Worm (Caenorhabditis elegans) whole organism, L1 larva: ENCODE data around the gene F44F4.9.

Source experiments
- F16B12.6 ChIP-seq: fragments of 150-350 bp; optimal IDR thresholded peaks from 2 replicates; lab custom pipeline; 2014; ENCODE audit warnings: missing biosample characterization, missing genetic modification characterization
- Y116A8C.19 ChIP-seq: sonication (generic microtip); optimal IDR thresholded peaks from 2 replicates; lab custom pipeline; 2016; ENCODE audit warnings: missing compliant biosample characterization, missing genetic modification characterization, borderline replicate concordance
- alr-1 ChIP-seq: fragments of 200-800 bp; sonication (Bioruptor generic); optimal IDR thresholded peaks from 2 replicates; lab custom pipeline; 2018; ENCODE audit warnings: borderline replicate concordance, mild to moderate bottlenecking, missing genetic modification characterization, missing compliant biosample characterization
- aly-2 ChIP-seq: fragments of 150-350 bp; optimal IDR thresholded peaks from 2 replicates; lab custom pipeline; 2014; ENCODE audit warnings: missing biosample characterization, missing genetic modification characterization
- blmp-1 ChIP-seq: fragments of 150-350 bp; optimal IDR thresholded peaks from 2 replicates; lab custom pipeline; 2014; ENCODE audit warnings: missing biosample characterization, missing genetic modification characterization
- ceh-8 ChIP-seq: fragments of 200-800 bp; sonication (Bioruptor generic); optimal IDR thresholded peaks from 2 replicates; lab custom pipeline; 2018; ENCODE audit warnings: mild to moderate bottlenecking, missing genetic modification characterization, moderate library complexity, missing compliant biosample characterization
- ceh-82 ChIP-seq, 3 experiments: fragments of 150-350 bp in 1 of 3; sonication (generic microtip) in 2 of 3; optimal IDR thresholded peaks; 2 replicates each; lab custom pipeline; 2014 to 2017; ENCODE audit warnings: missing biosample characterization in 3 of 3, missing genetic modification characterization in 3 of 3
- dpl-1 ChIP-seq, 3 experiments: fragments of 150-350 bp in 2 of 3; sonication (generic microtip) in 1 of 3; optimal IDR thresholded peaks; 2 replicates each; lab custom pipeline; 2014 to 2017; ENCODE audit warnings: missing biosample characterization in 3 of 3, missing genetic modification characterization in 3 of 3, missing genetic modification reagents in 3 of 3
- dsc-1 ChIP-seq: sonication (generic microtip); optimal IDR thresholded peaks from 2 replicates; lab custom pipeline; 2016; ENCODE audit warnings: mild to moderate bottlenecking, missing genetic modification characterization, missing compliant biosample characterization
- elt-3 ChIP-seq, 6 experiments: fragments of 150-350 bp in 1 of 6; sonication (generic microtip); optimal IDR thresholded peaks; 2 replicates each; lab custom pipeline; 2017 to 2018; ENCODE audit warnings: missing biosample characterization in 6 of 6, missing genetic modification characterization in 6 of 6, inconsistent platforms in 1 of 6
- ets-5 ChIP-seq: fragments of 200-800 bp; sonication (Bioruptor generic); IDR thresholded peaks from 2 replicates; pipeline ENCODE4 v1.3.6; 2022; ENCODE audit warnings: missing genetic modification characterization, missing compliant biosample characterization
- fkh-10 ChIP-seq: sonication (generic microtip); optimal IDR thresholded peaks from 2 replicates; lab custom pipeline; 2017; ENCODE audit warnings: missing biosample characterization, missing genetic modification reagents, missing genetic modification characterization
- irx-1 ChIP-seq: sonication (generic microtip); optimal IDR thresholded peaks from 2 replicates; lab custom pipeline; 2016; ENCODE audit warnings: missing genetic modification characterization, missing compliant biosample characterization
- lin-13 ChIP-seq: fragments of 150-350 bp; optimal IDR thresholded peaks from 2 replicates; lab custom pipeline; 2014; ENCODE audit warnings: missing biosample characterization, missing genetic modification reagents, missing genetic modification characterization
- lin-14 ChIP-seq: fragments of 200-800 bp; sonication (Bioruptor generic); optimal IDR thresholded peaks from 2 replicates; lab custom pipeline; 2018; ENCODE audit warnings: mild to moderate bottlenecking, missing genetic modification characterization, moderate library complexity, missing compliant biosample characterization
- lir-3 ChIP-seq: sonication (generic microtip); optimal IDR thresholded peaks from 2 replicates; lab custom pipeline; 2016; ENCODE audit warnings: mild to moderate bottlenecking, missing genetic modification characterization, moderate library complexity, missing compliant biosample characterization; ENCODE audit not compliant: poor library complexity
- mab-9 ChIP-seq: fragments of 200-800 bp; sonication (Bioruptor generic); IDR thresholded peaks from 2 replicates; pipeline ENCODE4 v1.3.6; 2022; ENCODE audit warnings: missing genetic modification reagents, missing genetic modification characterization, missing compliant biosample characterization
- mep-1 ChIP-seq: fragments of 150-350 bp; optimal IDR thresholded peaks from 2 replicates; lab custom pipeline; 2014; ENCODE audit warnings: missing biosample characterization, missing genetic modification characterization
- nhr-11 ChIP-seq: fragments of 150-350 bp; optimal IDR thresholded peaks from 2 replicates; lab custom pipeline; 2014; ENCODE audit warnings: missing biosample characterization, missing genetic modification characterization
- nhr-12 ChIP-seq: sonication (generic microtip); optimal IDR thresholded peaks from 2 replicates; lab custom pipeline; 2017; ENCODE audit warnings: missing biosample characterization, missing genetic modification characterization
- nhr-19 ChIP-seq: fragments of 200-800 bp; sonication (Bioruptor generic); conservative IDR thresholded peaks from 2 replicates; pipeline ENCODE4 v1.3.6; 2022; ENCODE audit warnings: missing genetic modification characterization, missing compliant biosample characterization
- nhr-20 ChIP-seq: sonication (generic microtip); optimal IDR thresholded peaks from 2 replicates; lab custom pipeline; 2016; ENCODE audit warnings: mild to moderate bottlenecking, missing genetic modification characterization, missing compliant biosample characterization
- nhr-237 ChIP-seq: fragments of 150-350 bp; optimal IDR thresholded peaks from 2 replicates; lab custom pipeline; 2014; ENCODE audit warnings: missing biosample characterization, missing genetic modification characterization
- nhr-28 ChIP-seq: fragments of 150-350 bp; optimal IDR thresholded peaks from 2 replicates; lab custom pipeline; 2014; ENCODE audit warnings: missing biosample characterization, missing genetic modification characterization
- nhr-47 ChIP-seq: sonication (generic microtip); optimal IDR thresholded peaks from 2 replicates; lab custom pipeline; 2016; ENCODE audit warnings: mild to moderate bottlenecking, missing genetic modification characterization, moderate library complexity, missing compliant biosample characterization
- nhr-77 ChIP-seq: fragments of 150-350 bp; optimal IDR thresholded peaks from 2 replicates; lab custom pipeline; 2014; ENCODE audit warnings: missing biosample characterization, missing genetic modification characterization
- nhr-84 ChIP-seq: sonication (generic microtip); optimal IDR thresholded peaks from 2 replicates; lab custom pipeline; 2017; ENCODE audit warnings: missing biosample characterization, missing genetic modification characterization
- nhr-90 ChIP-seq: sonication (generic microtip); optimal IDR thresholded peaks from 2 replicates; lab custom pipeline; 2016; ENCODE audit warnings: mild to moderate bottlenecking, missing genetic modification characterization, missing compliant biosample characterization; ENCODE audit not compliant: poor library complexity
- pag-3 ChIP-seq: sonication (generic microtip); optimal IDR thresholded peaks from 2 replicates; lab custom pipeline; 2017; ENCODE audit warnings: missing genetic modification characterization, mild to moderate bottlenecking, missing compliant biosample characterization, antibody characterized with exemption, borderline replicate concordance; ENCODE audit not compliant: insufficient read depth
- pax-3 ChIP-seq: fragments of 200-800 bp; sonication (Bioruptor generic); optimal IDR thresholded peaks from 2 replicates; lab custom pipeline; 2018; ENCODE audit warnings: mild to moderate bottlenecking, missing genetic modification characterization, moderate library complexity, missing compliant biosample characterization
- rnt-1 ChIP-seq: sonication (generic microtip); optimal IDR thresholded peaks from 2 replicates; lab custom pipeline; 2016; ENCODE audit warnings: mild to moderate bottlenecking, missing genetic modification characterization, moderate library complexity, missing compliant biosample characterization
- snpc-4 ChIP-seq: fragments of 150-350 bp; optimal IDR thresholded peaks from 2 replicates; lab custom pipeline; 2014; ENCODE audit warnings: missing biosample characterization, missing genetic modification characterization
- sptf-1 ChIP-seq: fragments of 150-350 bp; optimal IDR thresholded peaks from 2 replicates; lab custom pipeline; 2014; ENCODE audit warnings: missing biosample characterization, missing genetic modification characterization
- sup-37 ChIP-seq: fragments of 200-800 bp; sonication (Bioruptor generic); optimal IDR thresholded peaks from 2 replicates; lab custom pipeline; 2018; ENCODE audit warnings: mild to moderate bottlenecking, missing genetic modification characterization, missing compliant biosample characterization
- tbx-2 ChIP-seq: sonication (generic microtip); optimal IDR thresholded peaks from 2 replicates; lab custom pipeline; 2016; ENCODE audit warnings: missing genetic modification characterization, missing compliant biosample characterization
- unc-30 ChIP-seq: sonication (generic microtip); optimal IDR thresholded peaks from 2 replicates; lab custom pipeline; 2017; ENCODE audit warnings: missing biosample characterization, missing genetic modification characterization
- unc-98 ChIP-seq: fragments of 200-800 bp; sonication (Bioruptor generic); IDR thresholded peaks from 2 replicates; pipeline ENCODE4 v1.3.6; 2022; ENCODE audit warnings: missing genetic modification characterization, missing compliant biosample characterization
- xbp-1 ChIP-seq: sonication (generic microtip); optimal IDR thresholded peaks from 2 replicates; lab custom pipeline; 2016; ENCODE audit warnings: missing genetic modification characterization, missing compliant biosample characterization
- zip-4 ChIP-seq: fragments of 200-800 bp; sonication (Bioruptor generic); optimal IDR thresholded peaks from 2 replicates; lab custom pipeline; 2018; ENCODE audit warnings: mild to moderate bottlenecking, missing genetic modification characterization, moderate library complexity, missing compliant biosample characterization

The F44F4.9 gene

ce11 chrII:10915732-10916131, at the start of gene F44F4.9:
F44F4.9 (minus strand) TSS chrII:10915832.
- TF ChIP-seq sptf-1 (tag; lab: Kevin White, UChicago) = no peak

DNA sequence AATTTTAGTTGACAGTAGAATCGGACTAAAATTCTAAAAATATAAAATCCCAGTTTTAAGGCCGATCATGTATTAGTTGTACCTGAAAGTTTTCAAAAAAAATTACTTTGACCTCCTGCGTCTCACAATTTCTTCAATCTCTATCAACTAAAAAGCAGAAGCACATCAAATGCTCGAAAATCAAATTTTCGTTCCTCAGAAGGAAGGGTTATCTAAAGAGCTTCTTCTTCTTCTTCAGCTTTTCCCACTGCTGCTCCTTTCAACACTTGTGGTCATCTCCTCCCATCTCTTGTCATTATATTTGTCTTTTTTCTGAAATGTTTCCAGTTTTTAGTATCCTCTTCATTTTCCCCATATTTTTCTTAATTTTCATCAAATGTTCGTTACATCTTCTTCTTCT, 49.1 kb upstream of the F44F4.9 start:
- no peak for TF ChIP-seq nhr-47
- no peak for TF ChIP-seq irx-1 (tag; lab: Kevin White, UChicago)
- peak; percentile 6 for TF ChIP-seq lin-14

DNA sequence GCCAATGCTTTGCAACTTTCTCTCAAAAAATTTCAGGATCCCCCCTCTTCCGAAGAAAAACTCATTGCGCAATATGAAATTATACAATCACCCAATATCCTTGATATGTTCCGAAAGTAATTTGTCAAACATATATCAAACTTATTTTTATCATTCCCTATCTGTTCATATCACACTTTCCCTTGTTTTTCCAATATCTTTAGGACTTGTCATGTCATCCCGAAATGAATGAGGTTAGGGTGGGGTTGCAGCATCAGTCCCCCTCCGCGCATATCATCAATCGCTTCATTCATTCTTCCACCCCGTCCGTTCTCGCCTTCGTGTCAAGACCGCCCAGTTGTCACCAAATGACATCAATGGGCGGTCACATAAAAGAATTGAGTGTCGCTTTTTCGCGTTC, 44.0 kb upstream of the F44F4.9 start:
- peak; percentile 69 for TF ChIP-seq blmp-1 (tag; lab: Kevin White, UChicago)
- no peak for TF ChIP-seq pag-3
- TF ChIP-seq xbp-1 (tag; lab: Kevin White, UChicago) = no peak
- no peak for TF ChIP-seq nhr-11 (tag; lab: Kevin White, UChicago)
- TF ChIP-seq lir-3 (tag; lab: Kevin White, UChicago) = no peak

- TF ChIP-seq mep-1 (tag; lab: Kevin White, UChicago) (no peak), nhr-47 (no peak), aly-2 (tag; lab: Kevin White, UChicago) (no peak), zip-4 (GFP tag; lab: Kevin White, UChicago) (no peak), blmp-1 (tag; lab: Kevin White, UChicago) (no peak), lin-13 (GFP tag; lab: Kevin White, UChicago) (no peak), fkh-10 (GFP tag; lab: Kevin White, UChicago) (no peak), ets-5 (GFP tag; lab: Robert Waterston, UW) (no peak), irx-1 (tag; lab: Kevin White, UChicago) (no peak), unc-30 (tag; lab: Kevin White, UChicago) (no peak), nhr-90 (no peak), rnt-1 (no peak), ceh-8 (GFP tag; lab: Kevin White, UChicago) (no peak)
These were observed 43.5 kb upstream of the F44F4.9 start for ce11 chrII:10959138-10959537.

DNA sequence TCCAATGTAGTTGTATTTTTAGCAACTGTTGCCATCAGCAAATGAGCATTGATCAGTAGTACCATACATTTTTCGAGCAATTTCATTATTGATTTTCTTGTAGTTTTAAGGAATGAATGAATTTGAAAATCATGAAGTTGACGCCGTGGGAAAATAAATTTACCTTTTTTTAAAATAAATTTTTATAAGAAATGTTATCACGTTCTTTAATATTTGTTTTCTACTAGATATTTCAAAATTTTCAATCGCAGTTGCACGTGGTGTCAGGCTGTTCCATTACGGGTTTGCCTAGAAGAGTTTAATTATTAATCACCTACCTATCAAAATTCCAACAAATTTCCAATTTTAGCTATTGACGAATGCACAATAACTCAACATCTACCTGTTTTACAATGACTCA, 41.2 kb upstream of the F44F4.9 start, which contains the start of gene R03D7.8:
R03D7.8 (minus strand) TSS at position 101 of the 400 bp plus-strand sequence.
- TF ChIP-seq F16B12.6 (tag; lab: Kevin White, UChicago) (no peak), snpc-4 (tag; lab: Kevin White, UChicago) (no peak), nhr-84 (tag; lab: Kevin White, UChicago) (no peak), nhr-12 (no peak), lin-14 (no peak), nhr-11 (tag; lab: Kevin White, UChicago) (no peak), aly-2 (tag; lab: Kevin White, UChicago) (no peak), ets-5 (GFP tag; lab: Robert Waterston, UW) (no peak), Y116A8C.19 (tag; lab: Kevin White, UChicago) (no peak), nhr-28 (tag; lab: Kevin White, UChicago) (no peak), nhr-77 (tag; lab: Kevin White, UChicago) (no peak)

DNA sequence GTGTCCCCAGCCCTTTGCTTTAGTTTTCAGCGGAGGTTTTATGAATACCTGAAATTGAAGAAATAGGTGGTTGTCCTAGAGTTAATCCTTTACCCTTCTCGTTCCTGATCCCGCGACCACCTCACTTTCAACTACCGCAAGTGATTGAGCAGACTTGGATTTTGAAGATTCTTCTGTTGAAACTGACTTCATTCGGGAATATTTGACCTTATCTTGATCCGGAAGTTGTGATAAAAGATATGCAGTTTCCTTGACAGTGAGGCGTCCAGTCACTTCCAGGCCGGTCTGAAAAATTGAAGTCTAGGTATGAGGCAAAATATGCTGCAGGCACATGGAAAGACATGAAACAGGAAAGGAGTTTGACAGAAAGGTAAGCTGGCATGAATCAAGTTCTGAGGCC, 39.5 kb upstream of the F44F4.9 start:
- TF ChIP-seq mab-9 (GFP tag; lab: Robert Waterston, UW) = no peak
- TF ChIP-seq unc-98 (GFP tag; lab: Robert Waterston, UW) = no peak
- no peak for TF ChIP-seq nhr-237 (tag; lab: Kevin White, UChicago)
- TF ChIP-seq ceh-82 (tag; optimal IDR thresholded peaks at IDR 0.05; lab: Kevin White, UChicago) = no peak
- no peak for TF ChIP-seq pax-3 (tag; lab: Kevin White, UChicago)
- TF ChIP-seq dsc-1 (tag; lab: Kevin White, UChicago) = no peak
- no peak for TF ChIP-seq sup-37 (GFP tag; lab: Kevin White, UChicago)
- no peak for TF ChIP-seq tbx-2 (tag; lab: Kevin White, UChicago)
- no peak for TF ChIP-seq dpl-1 (GFP tag; optimal IDR thresholded peaks at IDR 0.05; lab: Kevin White, UChicago)
- TF ChIP-seq nhr-28 (tag; lab: Kevin White, UChicago) = no peak
- no peak for TF ChIP-seq elt-3 (tag; optimal IDR thresholded peaks at IDR 0.05; lab: Kevin White, UChicago)
- no peak for TF ChIP-seq Y116A8C.19 (tag; lab: Kevin White, UChicago)
- no peak for TF ChIP-seq nhr-19
- no peak for TF ChIP-seq nhr-20 (tag; lab: Kevin White, UChicago)
- TF ChIP-seq alr-1 (tag; lab: Kevin White, UChicago) = no peak
- TF ChIP-seq, all 84 proteins: peak for 0
